Worm (Caenorhabditis elegans) whole organism, L2 larva: ENCODE results near the gene rbr-2.

ENCODE experiments used
- C34F6.9 ChIP-seq: fragments of 150-350 bp; optimal IDR thresholded peaks from 2 replicates; lab custom pipeline; 2014; ENCODE audit warnings: missing biosample characterization, missing genetic modification characterization
- F13H6.1 ChIP-seq: sonication (generic microtip); optimal IDR thresholded peaks from 2 replicates; lab custom pipeline; 2016; ENCODE audit warnings: missing genetic modification characterization, missing compliant biosample characterization
- R02D3.7 ChIP-seq: fragments of 150-350 bp; optimal IDR thresholded peaks from 2 replicates; lab custom pipeline; 2014; ENCODE audit warnings: missing biosample characterization, missing genetic modification characterization
- Y55F3AM.14 ChIP-seq: fragments of 200-800 bp; sonication (Bioruptor generic); optimal IDR thresholded peaks from 2 replicates; lab custom pipeline; 2018; ENCODE audit warnings: mild to moderate bottlenecking, missing genetic modification characterization, missing compliant biosample characterization
- ZK546.5 ChIP-seq: sonication (generic microtip); optimal IDR thresholded peaks from 2 replicates; lab custom pipeline; 2017; ENCODE audit warnings: missing biosample characterization, missing genetic modification characterization
- alr-1 ChIP-seq: fragments of 150-350 bp; optimal IDR thresholded peaks from 2 replicates; lab custom pipeline; 2014; ENCODE audit warnings: missing biosample characterization, missing genetic modification characterization
- aly-2 ChIP-seq: fragments of 150-350 bp; optimal IDR thresholded peaks from 2 replicates; lab custom pipeline; 2014; ENCODE audit warnings: missing biosample characterization, missing genetic modification characterization
- ama-1 ChIP-seq: fragments of 150-350 bp; optimal IDR thresholded peaks from 2 replicates; lab custom pipeline; 2018; ENCODE audit warnings: inconsistent platforms
- blmp-1 ChIP-seq: sonication (generic microtip); optimal IDR thresholded peaks from 2 replicates; lab custom pipeline; 2017; ENCODE audit warnings: missing genetic modification characterization, mild to moderate bottlenecking, missing compliant biosample characterization, antibody characterized with exemption, moderate library complexity; ENCODE audit not compliant: insufficient read depth
- ceh-16 ChIP-seq: fragments of 150-350 bp; optimal IDR thresholded peaks from 2 replicates; lab custom pipeline; 2014; ENCODE audit warnings: missing biosample characterization, missing genetic modification characterization
- ceh-82 ChIP-seq: fragments of 150-350 bp; optimal IDR thresholded peaks from 2 replicates; lab custom pipeline; 2014; ENCODE audit warnings: missing biosample characterization, missing genetic modification characterization
- crh-2 ChIP-seq: sonication (generic microtip); optimal IDR thresholded peaks from 2 replicates; lab custom pipeline; 2017; ENCODE audit warnings: missing biosample characterization, missing genetic modification characterization
- dmd-4 ChIP-seq: sonication (generic microtip); optimal IDR thresholded peaks from 2 replicates; lab custom pipeline; 2017; ENCODE audit warnings: missing biosample characterization, missing genetic modification characterization
- egl-27 ChIP-seq: sonication (generic microtip); optimal IDR thresholded peaks from 3 replicates; lab custom pipeline; 2017; ENCODE audit warnings: missing biosample characterization, missing genetic modification reagents, missing genetic modification characterization
- elt-1 ChIP-seq: fragments of 150-350 bp; optimal IDR thresholded peaks from 2 replicates; lab custom pipeline; 2014; ENCODE audit warnings: missing biosample characterization, missing genetic modification characterization
- elt-3 ChIP-seq: sonication (generic microtip); optimal IDR thresholded peaks from 2 replicates; lab custom pipeline; 2017; ENCODE audit warnings: missing biosample characterization, missing genetic modification characterization
- fos-1 ChIP-seq: fragments of 150-350 bp; optimal IDR thresholded peaks from 2 replicates; lab custom pipeline; 2014; ENCODE audit warnings: missing biosample characterization, missing genetic modification characterization
- gmeb-1 ChIP-seq: fragments of 150-350 bp; optimal IDR thresholded peaks from 2 replicates; lab custom pipeline; 2014; ENCODE audit warnings: missing biosample characterization, missing genetic modification characterization
- lin-11 ChIP-seq: fragments of 150-350 bp; sonication (generic microtip); optimal IDR thresholded peaks from 2 replicates; lab custom pipeline; 2014; ENCODE audit warnings: missing biosample characterization, missing genetic modification characterization, inconsistent platforms, mixed read lengths
- lin-13 ChIP-seq: fragments of 150-350 bp; optimal IDR thresholded peaks from 2 replicates; lab custom pipeline; 2014; ENCODE audit warnings: missing biosample characterization, missing genetic modification reagents, missing genetic modification characterization
- lin-39 ChIP-seq: fragments of 150-350 bp; optimal IDR thresholded peaks from 2 replicates; lab custom pipeline; 2014; ENCODE audit warnings: missing biosample characterization, missing genetic modification reagents, missing genetic modification characterization
- lsy-2 ChIP-seq, 2 experiments: fragments of 150-350 bp in 1 of 2; sonication (generic microtip) in 1 of 2; optimal IDR thresholded peaks; 2 replicates each; lab custom pipeline; 2014 to 2017; ENCODE audit warnings: missing biosample characterization in 2 of 2, missing genetic modification characterization in 2 of 2
- mab-5 ChIP-seq: fragments of 150-350 bp; optimal IDR thresholded peaks from 2 replicates; lab custom pipeline; 2014; ENCODE audit warnings: missing biosample characterization, missing genetic modification characterization
- mbf-1 ChIP-seq: sonication (generic microtip); optimal IDR thresholded peaks from 2 replicates; lab custom pipeline; 2017; ENCODE audit warnings: missing biosample characterization, missing genetic modification characterization
- mdl-1 ChIP-seq, 2 experiments: fragments of 150-350 bp in 1 of 2; sonication (generic microtip) in 1 of 2; optimal IDR thresholded peaks; 2 replicates each; lab custom pipeline; 2017; ENCODE audit warnings: missing biosample characterization in 2 of 2, missing genetic modification characterization in 2 of 2
- nhr-10 ChIP-seq: sonication (generic microtip); optimal IDR thresholded peaks from 2 replicates; lab custom pipeline; 2017; ENCODE audit warnings: missing biosample characterization, missing genetic modification characterization
- nhr-11 ChIP-seq: fragments of 150-350 bp; optimal IDR thresholded peaks from 2 replicates; lab custom pipeline; 2014; ENCODE audit warnings: missing biosample characterization, missing genetic modification characterization
- nhr-12 ChIP-seq: fragments of 150-350 bp; optimal IDR thresholded peaks from 2 replicates; lab custom pipeline; 2014; ENCODE audit warnings: missing biosample characterization, missing genetic modification characterization
- nhr-129 ChIP-seq: fragments of 150-350 bp; optimal IDR thresholded peaks from 2 replicates; lab custom pipeline; 2014; ENCODE audit warnings: missing biosample characterization, missing genetic modification characterization
- nhr-21 ChIP-seq: fragments of 150-350 bp; optimal IDR thresholded peaks from 2 replicates; lab custom pipeline; 2014; ENCODE audit warnings: missing biosample characterization, missing genetic modification characterization
- nhr-23 ChIP-seq: fragments of 150-350 bp; optimal IDR thresholded peaks from 2 replicates; lab custom pipeline; 2014; ENCODE audit warnings: missing biosample characterization, missing genetic modification reagents, missing genetic modification characterization
- nhr-237 ChIP-seq: fragments of 150-350 bp; optimal IDR thresholded peaks from 2 replicates; lab custom pipeline; 2014; ENCODE audit warnings: missing biosample characterization, missing genetic modification characterization
- nhr-25 ChIP-seq: fragments of 150-350 bp; sonication (generic microtip); optimal IDR thresholded peaks from 3 replicates; lab custom pipeline; 2014; ENCODE audit warnings: missing biosample characterization, missing genetic modification characterization
- nhr-6 ChIP-seq: fragments of 150-350 bp; optimal IDR thresholded peaks from 2 replicates; lab custom pipeline; 2014; ENCODE audit warnings: missing biosample characterization, missing genetic modification characterization
- nhr-77 ChIP-seq: fragments of 150-350 bp; optimal IDR thresholded peaks from 2 replicates; lab custom pipeline; 2014; ENCODE audit warnings: missing biosample characterization, missing genetic modification characterization
- peb-1 ChIP-seq: fragments of 150-350 bp; optimal IDR thresholded peaks from 2 replicates; lab custom pipeline; 2014; ENCODE audit warnings: missing biosample characterization, missing genetic modification characterization
- sem-4 ChIP-seq: fragments of 150-350 bp; optimal IDR thresholded peaks from 2 replicates; lab custom pipeline; 2014; ENCODE audit warnings: missing biosample characterization, missing genetic modification reagents, missing genetic modification characterization
- skn-1 ChIP-seq: sonication (generic microtip); optimal IDR thresholded peaks from 2 replicates; lab custom pipeline; 2017; ENCODE audit warnings: missing biosample characterization, missing genetic modification characterization
- sma-3 ChIP-seq: sonication (generic microtip); optimal IDR thresholded peaks from 2 replicates; lab custom pipeline; 2016; ENCODE audit warnings: missing genetic modification reagents, missing genetic modification characterization, missing compliant biosample characterization
- sma-9 ChIP-seq, 2 experiments: fragments of 150-350 bp in 1 of 2; sonication (generic microtip) in 1 of 2; optimal IDR thresholded peaks; 2 replicates each; lab custom pipeline; 2014 to 2016; ENCODE audit warnings: missing genetic modification characterization in 2 of 2, mild to moderate bottlenecking in 1 of 2, missing biosample characterization in 1 of 2, missing compliant biosample characterization in 1 of 2, missing genetic modification reagents in 1 of 2, moderate library complexity in 1 of 2
- snpc-4 ChIP-seq: fragments of 150-350 bp; optimal IDR thresholded peaks from 2 replicates; lab custom pipeline; 2014; ENCODE audit warnings: missing biosample characterization, missing genetic modification characterization
- unc-39 ChIP-seq: fragments of 150-350 bp; optimal IDR thresholded peaks from 2 replicates; lab custom pipeline; 2014; ENCODE audit warnings: missing biosample characterization, missing genetic modification characterization
- unc-55 ChIP-seq: fragments of 150-350 bp; sonication (generic microtip); optimal IDR thresholded peaks from 3 replicates; lab custom pipeline; 2014; ENCODE audit warnings: missing biosample characterization, missing genetic modification reagents, missing genetic modification characterization
- unc-62 ChIP-seq: fragments of 150-350 bp; optimal IDR thresholded peaks from 2 replicates; lab custom pipeline; 2014; ENCODE audit warnings: missing biosample characterization, missing genetic modification reagents, missing genetic modification characterization
- zag-1 ChIP-seq: fragments of 150-350 bp; optimal IDR thresholded peaks from 2 replicates; lab custom pipeline; 2014; ENCODE audit warnings: missing biosample characterization, missing genetic modification characterization
- ztf-1 ChIP-seq: fragments of 200-800 bp; sonication (Bioruptor generic); conservative IDR thresholded peaks from 2 replicates; pipeline ENCODE4 v1.3.6; 2022; ENCODE audit warnings: missing genetic modification characterization, missing compliant biosample characterization
- ztf-11 ChIP-seq: sonication (generic microtip); optimal IDR thresholded peaks from 2 replicates; lab custom pipeline; 2017; ENCODE audit warnings: missing biosample characterization, missing genetic modification characterization
- ztf-4 ChIP-seq: fragments of 150-350 bp; optimal IDR thresholded peaks from 2 replicates; lab custom pipeline; 2014; ENCODE audit warnings: missing biosample characterization, missing genetic modification characterization

Gene rbr-2

DNA sequence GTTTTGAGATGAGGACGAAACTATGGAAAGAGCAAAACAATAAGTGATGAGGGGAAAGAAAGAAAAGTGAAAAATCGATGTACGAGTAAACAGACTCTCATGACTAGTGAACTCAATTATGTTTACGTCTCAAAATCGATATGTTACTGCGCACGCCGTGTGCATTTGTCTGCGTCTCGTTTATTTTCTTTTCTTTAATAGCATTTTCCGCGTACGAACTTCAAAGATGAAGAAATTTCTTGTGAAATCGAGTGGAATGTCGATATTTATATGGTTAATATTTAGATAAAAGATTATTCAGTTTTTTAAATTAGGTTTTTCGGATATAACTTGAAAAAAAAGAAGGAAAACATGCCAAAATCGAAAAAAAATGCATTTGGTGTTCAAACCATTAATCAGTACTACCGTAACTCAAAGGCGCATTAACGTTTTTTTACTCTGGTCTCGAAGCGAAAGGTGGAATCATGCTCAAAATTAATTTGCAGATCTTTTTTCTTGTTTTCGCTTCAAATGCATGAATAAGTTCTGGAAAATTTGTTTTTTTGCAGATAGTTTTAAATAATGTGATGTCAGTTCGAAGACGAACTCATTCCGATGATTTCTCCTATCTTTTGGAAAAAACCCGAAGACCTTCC lies 17.2 kb downstream of the rbr-2 start, which contains the start of gene fic-1:
fic-1 (plus strand) TSS at position 549 of the 635 bp plus-strand sequence.
- TF ChIP-seq nhr-129 (tag; lab: Kevin White, UChicago) (peak; percentile 81), nhr-21 (tag; lab: Kevin White, UChicago) (no peak), lsy-2 (tag; optimal IDR thresholded peaks at IDR 0.05; lab: Kevin White, UChicago) (peak; percentile 37 to 83), fos-1 (tag; lab: Kevin White, UChicago) (peak; percentile 19), nhr-10 (no peak), egl-27 (no peak), zag-1 (peak; percentile 64), R02D3.7 (tag; lab: Kevin White, UChicago) (no peak), unc-62 (GFP tag; lab: Kevin White, UChicago) (no peak), gmeb-1 (no peak), sem-4 (tag; lab: Kevin White, UChicago) (peak; percentile 33), ZK546.5 (no peak), ztf-1 (no peak), alr-1 (no peak), mbf-1 (tag; lab: Kevin White, UChicago) (no peak), sma-9 (GFP tag; optimal IDR thresholded peaks at IDR 0.05; lab: Kevin White, UChicago) (peak; percentile 84), sma-9 (tag; optimal IDR thresholded peaks at IDR 0.05; lab: Kevin White, UChicago) (no peak), crh-2 (tag; lab: Kevin White, UChicago) (peak; percentile 90), nhr-25 (tag; lab: Kevin White, UChicago) (no peak), nhr-77 (tag; lab: Kevin White, UChicago) (no peak), lin-39 (tag; lab: Kevin White, UChicago) (no peak), nhr-23 (tag; lab: Kevin White, UChicago) (no peak), nhr-12 (tag; lab: Kevin White, UChicago) (no peak), mdl-1 (tag; optimal IDR thresholded peaks at IDR 0.05; lab: Kevin White, UChicago) (peak; percentile 77 to 84), ceh-16 (no peak), nhr-6 (tag; lab: Kevin White, UChicago) (peak; percentile 56), ama-1 (lab: Kevin White, UChicago) (peak; percentile 24), skn-1 (tag; lab: Kevin White, UChicago) (peak; percentile 38), lin-13 (GFP tag; lab: Kevin White, UChicago) (peak; percentile 74), F13H6.1 (peak; percentile 44), mab-5 (tag; lab: Kevin White, UChicago) (peak; percentile 51), snpc-4 (tag; lab: Kevin White, UChicago) (peak; percentile 36), ceh-82 (tag; lab: Kevin White, UChicago) (no peak), blmp-1 (tag; lab: Kevin White, UChicago) (no peak), dmd-4 (no peak), C34F6.9 (tag; lab: Kevin White, UChicago) (peak; percentile 92), unc-55 (GFP tag; lab: Kevin White, UChicago) (peak; percentile 94), ztf-11 (no peak), aly-2 (tag; lab: Kevin White, UChicago) (no peak), Y55F3AM.14 (GFP tag; lab: Kevin White, UChicago) (no peak), elt-3 (tag; lab: Kevin White, UChicago) (no peak), sma-3 (GFP tag; lab: Kevin White, UChicago) (peak; percentile 22), ztf-4 (tag; lab: Kevin White, UChicago) (peak; percentile 63), peb-1 (tag; lab: Kevin White, UChicago) (no peak), lin-11 (tag; lab: Kevin White, UChicago) (no peak), nhr-237 (tag; lab: Kevin White, UChicago) (no peak), nhr-11 (tag; lab: Kevin White, UChicago) (no peak), unc-39 (tag; lab: Kevin White, UChicago) (no peak), elt-1 (no peak)
